Worm (Caenorhabditis elegans) whole organism, L2 larva: ENCODE measurements around the gene clec-43.

Experiments
- aly-2 ChIP-seq: fragments of 150-350 bp; optimal IDR thresholded peaks from 2 replicates; lab custom pipeline; 2014; ENCODE audit warnings: missing biosample characterization, missing genetic modification characterization
- dmd-4 ChIP-seq: sonication (generic microtip); optimal IDR thresholded peaks from 2 replicates; lab custom pipeline; 2017; ENCODE audit warnings: missing biosample characterization, missing genetic modification characterization
- egl-27 ChIP-seq: sonication (generic microtip); optimal IDR thresholded peaks from 3 replicates; lab custom pipeline; 2017; ENCODE audit warnings: missing biosample characterization, missing genetic modification reagents, missing genetic modification characterization
- elt-3 ChIP-seq: sonication (generic microtip); optimal IDR thresholded peaks from 2 replicates; lab custom pipeline; 2017; ENCODE audit warnings: missing biosample characterization, missing genetic modification characterization
- fos-1 ChIP-seq: fragments of 150-350 bp; optimal IDR thresholded peaks from 2 replicates; lab custom pipeline; 2014; ENCODE audit warnings: missing biosample characterization, missing genetic modification characterization
- lin-39 ChIP-seq: fragments of 150-350 bp; optimal IDR thresholded peaks from 2 replicates; lab custom pipeline; 2014; ENCODE audit warnings: missing biosample characterization, missing genetic modification reagents, missing genetic modification characterization
- lsy-2 ChIP-seq, 2 experiments: fragments of 150-350 bp in 1 of 2; sonication (generic microtip) in 1 of 2; optimal IDR thresholded peaks; 2 replicates each; lab custom pipeline; 2014 to 2017; ENCODE audit warnings: missing biosample characterization in 2 of 2, missing genetic modification characterization in 2 of 2
- mab-5 ChIP-seq: fragments of 150-350 bp; optimal IDR thresholded peaks from 2 replicates; lab custom pipeline; 2014; ENCODE audit warnings: missing biosample characterization, missing genetic modification characterization
- nhr-11 ChIP-seq: fragments of 150-350 bp; optimal IDR thresholded peaks from 2 replicates; lab custom pipeline; 2014; ENCODE audit warnings: missing biosample characterization, missing genetic modification characterization
- nhr-129 ChIP-seq: fragments of 150-350 bp; optimal IDR thresholded peaks from 2 replicates; lab custom pipeline; 2014; ENCODE audit warnings: missing biosample characterization, missing genetic modification characterization
- snpc-4 ChIP-seq: fragments of 150-350 bp; optimal IDR thresholded peaks from 2 replicates; lab custom pipeline; 2014; ENCODE audit warnings: missing biosample characterization, missing genetic modification characterization

DNA sequence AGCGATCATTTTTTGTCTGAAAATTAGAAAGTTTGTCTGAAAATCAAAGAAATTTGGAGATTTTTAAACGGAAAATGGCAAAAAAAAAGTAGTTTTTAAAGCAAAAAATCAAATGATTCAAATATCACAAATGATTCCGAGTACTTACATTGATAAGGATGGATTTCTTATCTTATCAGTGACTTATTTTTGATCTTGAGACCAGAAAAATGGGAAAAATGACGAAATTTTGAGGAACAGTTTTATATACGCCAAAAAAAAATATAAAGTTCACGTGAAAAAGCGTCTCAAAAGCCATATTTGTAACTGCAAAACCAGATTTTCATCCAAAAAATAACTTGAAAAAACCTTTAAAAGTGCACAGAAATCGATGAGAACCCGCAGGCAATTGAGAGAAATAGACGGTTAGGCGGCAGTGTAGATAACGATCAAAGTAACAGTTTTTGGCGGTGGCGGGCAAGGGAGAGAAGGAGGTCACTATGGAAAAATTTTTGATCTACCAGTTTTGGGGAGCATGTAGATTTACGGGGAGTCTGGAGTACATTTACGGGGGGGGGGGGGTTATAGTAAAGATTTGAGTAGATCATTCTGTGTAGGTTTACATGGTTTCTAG is 43.0 kb upstream of the clec-43 start, which contains the start of gene T07D3.9:
- TF ChIP-seq mab-5 (tag; lab: Kevin White, UChicago) (no peak), dmd-4 (tag; lab: Kevin White, UChicago) (no peak), lin-39 (tag; lab: Kevin White, UChicago) (no peak), nhr-129 (tag; lab: Kevin White, UChicago) (no peak), nhr-11 (tag; lab: Kevin White, UChicago) (no peak), snpc-4 (no peak), egl-27 (tag; lab: Kevin White, UChicago) (no peak), elt-3 (no peak), fos-1 (peak; percentile 75), aly-2 (tag; lab: Kevin White, UChicago) (no peak), lsy-2 (tag; optimal IDR thresholded peaks at IDR 0.05; lab: Kevin White, UChicago) (no peak)
